Worm (Caenorhabditis elegans): ENCODE data around the gene Y38F1A.8.

DNA sequence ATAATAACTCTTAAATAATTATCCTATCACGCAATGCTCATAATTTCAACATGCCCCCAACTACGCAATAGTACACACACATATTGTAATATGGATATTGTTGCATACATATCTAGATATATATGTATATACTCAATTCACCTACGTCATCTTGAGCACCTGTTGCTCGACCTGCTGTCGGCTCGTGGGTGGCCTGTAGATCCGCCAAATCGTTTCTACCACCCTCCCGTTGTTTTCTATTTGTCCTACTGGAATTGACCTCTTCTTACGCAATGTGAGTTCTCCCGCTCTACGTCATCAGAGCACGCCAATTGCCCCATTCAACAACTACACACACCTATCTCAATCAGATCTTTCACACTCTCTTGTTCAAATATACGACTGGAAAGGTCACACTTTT, 14.8 kb downstream of the Y38F1A.8 start:
- TF ChIP-seq flt-1 (GFP tag; IDR thresholded peaks at IDR 0.05) (no peak), B0310.2 (tag; optimal IDR thresholded peaks at IDR 0.05) (no peak), ama-1 (optimal IDR thresholded peaks at IDR 0.05) (no peak)

Measured in whole organism, early embryonic.